Worm (Caenorhabditis elegans) whole organism, L2 larva: ENCODE results near the gene R05H5.4.

Source experiments
- C34F6.9 ChIP-seq: fragments of 150-350 bp; optimal IDR thresholded peaks from 2 replicates; lab custom pipeline; 2014; ENCODE audit warnings: missing biosample characterization, missing genetic modification characterization
- F13H6.1 ChIP-seq: sonication (generic microtip); optimal IDR thresholded peaks from 2 replicates; lab custom pipeline; 2016; ENCODE audit warnings: missing genetic modification characterization, missing compliant biosample characterization
- R02D3.7 ChIP-seq: fragments of 150-350 bp; optimal IDR thresholded peaks from 2 replicates; lab custom pipeline; 2014; ENCODE audit warnings: missing biosample characterization, missing genetic modification characterization
- Y55F3AM.14 ChIP-seq: fragments of 200-800 bp; sonication (Bioruptor generic); optimal IDR thresholded peaks from 2 replicates; lab custom pipeline; 2018; ENCODE audit warnings: mild to moderate bottlenecking, missing genetic modification characterization, missing compliant biosample characterization
- ZK546.5 ChIP-seq: sonication (generic microtip); optimal IDR thresholded peaks from 2 replicates; lab custom pipeline; 2017; ENCODE audit warnings: missing biosample characterization, missing genetic modification characterization
- aly-2 ChIP-seq: fragments of 150-350 bp; optimal IDR thresholded peaks from 2 replicates; lab custom pipeline; 2014; ENCODE audit warnings: missing biosample characterization, missing genetic modification characterization
- ama-1 ChIP-seq: fragments of 150-350 bp; optimal IDR thresholded peaks from 2 replicates; lab custom pipeline; 2018; ENCODE audit warnings: inconsistent platforms
- ceh-16 ChIP-seq: fragments of 150-350 bp; optimal IDR thresholded peaks from 2 replicates; lab custom pipeline; 2014; ENCODE audit warnings: missing biosample characterization, missing genetic modification characterization
- ceh-82 ChIP-seq: fragments of 150-350 bp; optimal IDR thresholded peaks from 2 replicates; lab custom pipeline; 2014; ENCODE audit warnings: missing biosample characterization, missing genetic modification characterization
- elt-1 ChIP-seq: fragments of 150-350 bp; optimal IDR thresholded peaks from 2 replicates; lab custom pipeline; 2014; ENCODE audit warnings: missing biosample characterization, missing genetic modification characterization
- elt-3 ChIP-seq: sonication (generic microtip); optimal IDR thresholded peaks from 2 replicates; lab custom pipeline; 2017; ENCODE audit warnings: missing biosample characterization, missing genetic modification characterization
- fos-1 ChIP-seq: fragments of 150-350 bp; optimal IDR thresholded peaks from 2 replicates; lab custom pipeline; 2014; ENCODE audit warnings: missing biosample characterization, missing genetic modification characterization
- gmeb-1 ChIP-seq: fragments of 150-350 bp; optimal IDR thresholded peaks from 2 replicates; lab custom pipeline; 2014; ENCODE audit warnings: missing biosample characterization, missing genetic modification characterization
- lin-13 ChIP-seq: fragments of 150-350 bp; optimal IDR thresholded peaks from 2 replicates; lab custom pipeline; 2014; ENCODE audit warnings: missing biosample characterization, missing genetic modification reagents, missing genetic modification characterization
- lin-39 ChIP-seq: fragments of 150-350 bp; optimal IDR thresholded peaks from 2 replicates; lab custom pipeline; 2014; ENCODE audit warnings: missing biosample characterization, missing genetic modification reagents, missing genetic modification characterization
- mab-5 ChIP-seq: fragments of 150-350 bp; optimal IDR thresholded peaks from 2 replicates; lab custom pipeline; 2014; ENCODE audit warnings: missing biosample characterization, missing genetic modification characterization
- mbf-1 ChIP-seq: sonication (generic microtip); optimal IDR thresholded peaks from 2 replicates; lab custom pipeline; 2017; ENCODE audit warnings: missing biosample characterization, missing genetic modification characterization
- mdl-1 ChIP-seq, 2 experiments: fragments of 150-350 bp in 1 of 2; sonication (generic microtip) in 1 of 2; optimal IDR thresholded peaks; 2 replicates each; lab custom pipeline; 2017; ENCODE audit warnings: missing biosample characterization in 2 of 2, missing genetic modification characterization in 2 of 2
- nhr-12 ChIP-seq: fragments of 150-350 bp; optimal IDR thresholded peaks from 2 replicates; lab custom pipeline; 2014; ENCODE audit warnings: missing biosample characterization, missing genetic modification characterization
- nhr-129 ChIP-seq: fragments of 150-350 bp; optimal IDR thresholded peaks from 2 replicates; lab custom pipeline; 2014; ENCODE audit warnings: missing biosample characterization, missing genetic modification characterization
- nhr-21 ChIP-seq: fragments of 150-350 bp; optimal IDR thresholded peaks from 2 replicates; lab custom pipeline; 2014; ENCODE audit warnings: missing biosample characterization, missing genetic modification characterization
- nhr-25 ChIP-seq: fragments of 150-350 bp; sonication (generic microtip); optimal IDR thresholded peaks from 3 replicates; lab custom pipeline; 2014; ENCODE audit warnings: missing biosample characterization, missing genetic modification characterization
- nhr-6 ChIP-seq: fragments of 150-350 bp; optimal IDR thresholded peaks from 2 replicates; lab custom pipeline; 2014; ENCODE audit warnings: missing biosample characterization, missing genetic modification characterization
- nhr-77 ChIP-seq: fragments of 150-350 bp; optimal IDR thresholded peaks from 2 replicates; lab custom pipeline; 2014; ENCODE audit warnings: missing biosample characterization, missing genetic modification characterization
- peb-1 ChIP-seq: fragments of 150-350 bp; optimal IDR thresholded peaks from 2 replicates; lab custom pipeline; 2014; ENCODE audit warnings: missing biosample characterization, missing genetic modification characterization
- sem-4 ChIP-seq: fragments of 150-350 bp; optimal IDR thresholded peaks from 2 replicates; lab custom pipeline; 2014; ENCODE audit warnings: missing biosample characterization, missing genetic modification reagents, missing genetic modification characterization
- sma-3 ChIP-seq: sonication (generic microtip); optimal IDR thresholded peaks from 2 replicates; lab custom pipeline; 2016; ENCODE audit warnings: missing genetic modification reagents, missing genetic modification characterization, missing compliant biosample characterization
- sma-9 ChIP-seq, 2 experiments: fragments of 150-350 bp in 1 of 2; sonication (generic microtip) in 1 of 2; optimal IDR thresholded peaks; 2 replicates each; lab custom pipeline; 2014 to 2016; ENCODE audit warnings: missing genetic modification characterization in 2 of 2, mild to moderate bottlenecking in 1 of 2, missing biosample characterization in 1 of 2, missing compliant biosample characterization in 1 of 2, missing genetic modification reagents in 1 of 2, moderate library complexity in 1 of 2
- snpc-4 ChIP-seq: fragments of 150-350 bp; optimal IDR thresholded peaks from 2 replicates; lab custom pipeline; 2014; ENCODE audit warnings: missing biosample characterization, missing genetic modification characterization
- unc-39 ChIP-seq: fragments of 150-350 bp; optimal IDR thresholded peaks from 2 replicates; lab custom pipeline; 2014; ENCODE audit warnings: missing biosample characterization, missing genetic modification characterization
- unc-55 ChIP-seq: fragments of 150-350 bp; sonication (generic microtip); optimal IDR thresholded peaks from 3 replicates; lab custom pipeline; 2014; ENCODE audit warnings: missing biosample characterization, missing genetic modification reagents, missing genetic modification characterization
- zag-1 ChIP-seq: fragments of 150-350 bp; optimal IDR thresholded peaks from 2 replicates; lab custom pipeline; 2014; ENCODE audit warnings: missing biosample characterization, missing genetic modification characterization
- ztf-11 ChIP-seq: sonication (generic microtip); optimal IDR thresholded peaks from 2 replicates; lab custom pipeline; 2017; ENCODE audit warnings: missing biosample characterization, missing genetic modification characterization
- ztf-4 ChIP-seq: fragments of 150-350 bp; optimal IDR thresholded peaks from 2 replicates; lab custom pipeline; 2014; ENCODE audit warnings: missing biosample characterization, missing genetic modification characterization

R05H5.4 gene

DNA sequence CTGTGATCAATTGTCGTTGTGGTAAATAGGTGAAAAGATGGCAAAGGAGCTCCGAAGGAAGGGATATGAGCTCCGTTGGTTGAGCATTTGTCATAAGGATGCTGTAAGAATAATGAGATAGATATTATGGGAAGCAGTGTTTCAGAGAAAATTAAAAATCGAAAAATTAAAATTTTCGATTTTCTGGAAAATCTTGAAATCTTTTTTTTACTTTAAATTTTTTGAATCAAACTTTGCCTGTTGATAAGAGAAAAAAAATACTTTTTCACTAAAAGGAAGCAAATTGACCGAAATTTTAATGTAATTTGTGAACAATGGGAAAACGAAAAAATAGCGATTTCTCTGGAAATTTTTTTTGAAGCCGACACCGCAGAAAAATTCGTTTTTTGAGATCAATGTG, 39.8 kb upstream of the R05H5.4 start, which contains the start of gene mec-15:
TSS of gene mec-15 (minus strand) at position 101 of the 400 bp plus-strand sequence.
- TF ChIP-seq ZK546.5 (tag; lab: Kevin White, UChicago) (no peak), unc-39 (tag; lab: Kevin White, UChicago) (no peak), peb-1 (tag; lab: Kevin White, UChicago) (no peak), elt-1 (tag; lab: Kevin White, UChicago) (no peak), nhr-129 (tag; lab: Kevin White, UChicago) (no peak), lin-39 (tag; lab: Kevin White, UChicago) (no peak)

DNA sequence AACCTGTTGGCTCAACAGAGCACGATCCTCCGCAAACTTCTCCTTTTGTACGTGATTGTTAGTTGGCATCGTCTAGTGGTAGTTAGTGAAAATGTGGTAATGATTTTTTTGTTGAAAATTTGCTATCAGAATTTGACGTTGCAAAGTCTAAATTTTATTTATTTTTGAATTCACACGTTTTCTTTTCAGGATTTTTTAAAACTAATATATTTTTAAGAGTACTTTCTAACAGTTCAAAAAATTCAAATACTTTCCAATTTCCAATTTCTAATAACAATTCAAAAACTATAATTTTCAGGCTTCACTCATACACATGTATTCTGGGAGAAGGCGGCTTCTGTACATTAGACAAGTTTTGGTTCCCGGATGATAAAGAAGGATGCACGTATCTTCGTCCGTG, 34.6 kb upstream of the R05H5.4 start, which contains the start of gene ubxn-5:
TSS of gene ubxn-5 (minus strand) at position 101 of the 400 bp plus-strand sequence.
- no peak for TF ChIP-seq nhr-6
- no peak for TF ChIP-seq zag-1 (tag; lab: Kevin White, UChicago)
- no peak for TF ChIP-seq snpc-4 (tag; lab: Kevin White, UChicago)
- no peak for TF ChIP-seq mbf-1
- TF ChIP-seq ceh-16 (tag; lab: Kevin White, UChicago), result no peak
- no peak for TF ChIP-seq sma-9 (GFP tag; optimal IDR thresholded peaks at IDR 0.05; lab: Kevin White, UChicago)
- no peak for TF ChIP-seq sma-9 (tag; optimal IDR thresholded peaks at IDR 0.05; lab: Kevin White, UChicago)
- no peak for TF ChIP-seq ztf-4 (tag; lab: Kevin White, UChicago)
- no peak for TF ChIP-seq fos-1 (tag; lab: Kevin White, UChicago)
- TF ChIP-seq, all 48 proteins: peak for 0

ce11 chrII:10231874-10232273, 32.1 kb upstream of the R05H5.4 start:
- TF ChIP-seq fos-1 (tag; lab: Kevin White, UChicago), result peak; percentile 39
- no peak for TF ChIP-seq mdl-1 (tag; optimal IDR thresholded peaks at IDR 0.05; lab: Kevin White, UChicago)

ce11 chrII:10230972-10231371, 31.2 kb upstream of the R05H5.4 start, which contains the start of gene T01E8.8:
T01E8.8 (plus strand) TSS chrII:10231272.
- no peak for TF ChIP-seq nhr-25 (tag; lab: Kevin White, UChicago)
- no peak for TF ChIP-seq unc-55 (GFP tag; lab: Kevin White, UChicago)
- TF ChIP-seq aly-2 (tag; lab: Kevin White, UChicago), result no peak
- no peak for TF ChIP-seq sma-3 (GFP tag; lab: Kevin White, UChicago)
- no peak for TF ChIP-seq peb-1 (tag; lab: Kevin White, UChicago)
- no peak for TF ChIP-seq nhr-12 (tag; lab: Kevin White, UChicago)
- TF ChIP-seq R02D3.7, result no peak
- no peak for TF ChIP-seq sem-4
- no peak for TF ChIP-seq mbf-1
- no peak for TF ChIP-seq Y55F3AM.14
- TF ChIP-seq F13H6.1 (tag; lab: Kevin White, UChicago), result no peak
- no peak for TF ChIP-seq ztf-4 (tag; lab: Kevin White, UChicago)
- TF ChIP-seq lin-13 (GFP tag; lab: Kevin White, UChicago), result no peak

ce11 chrII:10227030-10227429, 27.2 kb upstream of the R05H5.4 start, which contains the start of gene srh-135:
srh-135 (minus strand) TSS chrII:10227130.
- no peak for TF ChIP-seq nhr-21 (tag; lab: Kevin White, UChicago)
- no peak for TF ChIP-seq lin-39 (tag; lab: Kevin White, UChicago)
- TF ChIP-seq ceh-82, result no peak
- TF ChIP-seq ztf-11 (tag; lab: Kevin White, UChicago), result no peak

- no peak for TF ChIP-seq sma-9 (GFP tag; optimal IDR thresholded peaks at IDR 0.05; lab: Kevin White, UChicago)
- no peak for TF ChIP-seq sma-9 (tag; optimal IDR thresholded peaks at IDR 0.05; lab: Kevin White, UChicago)
- TF ChIP-seq ama-1, result no peak
- no peak for TF ChIP-seq mdl-1 (tag; optimal IDR thresholded peaks at IDR 0.05; lab: Kevin White, UChicago)
- TF ChIP-seq gmeb-1 (tag; lab: Kevin White, UChicago), result no peak
- TF ChIP-seq peb-1 (tag; lab: Kevin White, UChicago), result no peak
- no peak for TF ChIP-seq Y55F3AM.14
- no peak for TF ChIP-seq elt-3 (tag; lab: Kevin White, UChicago)
- no peak for TF ChIP-seq nhr-77 (tag; lab: Kevin White, UChicago)
- no peak for TF ChIP-seq nhr-129 (tag; lab: Kevin White, UChicago)
- no peak for TF ChIP-seq mab-5 (tag; lab: Kevin White, UChicago)
- no peak for TF ChIP-seq C34F6.9 (tag; lab: Kevin White, UChicago)
- no peak for TF ChIP-seq ceh-16 (tag; lab: Kevin White, UChicago)
Observed at ce11 chrII:10222577-10222976, 22.8 kb upstream of the R05H5.4 start, which contains the start of gene plc-3. plc-3 (plus strand) TSS chrII:10222877.
